Fruit fly (Drosophila melanogaster) whole organism, adult: ENCODE results near the gene CG42240.

Source experiments
- CG1620 ChIP-seq: fragments of 200-800 bp; sonication (Bioruptor generic); optimal IDR thresholded peaks from 2 replicates; lab custom pipeline; 2016; ENCODE audit warnings: missing biosample characterization, missing genetic modification characterization
- bab1 ChIP-seq: fragments of 200-800 bp; sonication (Bioruptor generic); optimal IDR thresholded peaks from 3 replicates; lab custom pipeline; 2019; ENCODE audit warnings: missing biosample characterization, mild to moderate bottlenecking, missing genetic modification characterization, moderate library complexity
- toe ChIP-seq: fragments of 200-800 bp; sonication (Bioruptor generic); optimal IDR thresholded peaks from 2 replicates; lab custom pipeline; 2016; ENCODE audit warnings: missing biosample characterization, missing genetic modification characterization

- TF ChIP-seq CG1620: no peak
- no peak for TF ChIP-seq bab1 (GFP tag; lab: Kevin White, UChicago)
- TF ChIP-seq toe: no peak
Observed at dm6 chrX:6375636-6376035, 45.0 kb downstream of the CG42240 start.
